Fruit fly (Drosophila melanogaster) ovary, adult (tissue): Measurements from ENCODE around the gene CG32075.

ENCODE experiments used
- CG17801 ChIP-seq: fragments of 200-800 bp; optimal IDR thresholded peaks from 2 replicates; lab custom pipeline; 2019; ENCODE audit warnings: missing biosample characterization, mild to moderate bottlenecking, missing genetic modification characterization, moderate library complexity; ENCODE audit not compliant: partially characterized antibody

CG32075 gene

dm6 chr3L:11015203-11015602 is 49.5 kb downstream of the CG32075 start:
- no peak for TF ChIP-seq CG17801
